Fruit fly (Drosophila melanogaster) whole organism, pupa: Measurements from ENCODE around the gene CG33648.

Experiments used
- CG10348 ChIP-seq: fragments of 200-800 bp; sonication (Bioruptor generic); IDR thresholded peaks from 2 replicates; pipeline ENCODE4 v1.3.6; 2022; ENCODE audit warnings: missing biosample characterization, missing genetic modification characterization
- CG12605 ChIP-seq: fragments of 200-800 bp; sonication (Bioruptor generic); IDR thresholded peaks from 2 replicates; pipeline ENCODE4 v1.3.6; 2022; ENCODE audit warnings: missing biosample characterization, missing genetic modification characterization
- CG13204 ChIP-seq: fragments of 200-800 bp; sonication (Bioruptor generic); optimal IDR thresholded peaks from 2 replicates; lab custom pipeline; 2018; ENCODE audit warnings: missing biosample characterization, mild to moderate bottlenecking, missing genetic modification characterization, moderate library complexity
- CG14655 ChIP-seq: fragments of 200-800 bp; sonication (Bioruptor generic); optimal IDR thresholded peaks from 3 replicates; lab custom pipeline; 2017; ENCODE audit warnings: mild to moderate bottlenecking, missing biosample characterization, missing genetic modification reagents, missing genetic modification characterization
- CG15710 ChIP-seq: fragments of 200-800 bp; sonication (Bioruptor generic); optimal IDR thresholded peaks from 2 replicates; lab custom pipeline; 2018; ENCODE audit warnings: missing biosample characterization, mild to moderate bottlenecking, missing genetic modification characterization, moderate library complexity
- CG17806 ChIP-seq: fragments of 200-800 bp; sonication (Bioruptor generic); optimal IDR thresholded peaks from 2 replicates; lab custom pipeline; 2018; ENCODE audit warnings: missing biosample characterization, mild to moderate bottlenecking, missing genetic modification characterization, moderate library complexity
- CG32121 ChIP-seq: fragments of 200-800 bp; sonication (Bioruptor generic); IDR thresholded peaks from 2 replicates; pipeline ENCODE4 v1.3.6; 2022; ENCODE audit warnings: missing biosample characterization, missing genetic modification characterization
- CG34367 ChIP-seq: fragments of 200-800 bp; sonication (Bioruptor generic); optimal IDR thresholded peaks from 2 replicates; lab custom pipeline; 2018; ENCODE audit warnings: missing biosample characterization, mild to moderate bottlenecking, missing genetic modification characterization
- CG4496 ChIP-seq: fragments of 200-800 bp; sonication (Bioruptor generic); IDR thresholded peaks from 3 replicates; pipeline ENCODE4 v1.3.6; 2022; ENCODE audit warnings: missing biosample characterization, missing genetic modification characterization
- CG8159 ChIP-seq: fragments of 200-800 bp; sonication (Bioruptor generic); optimal IDR thresholded peaks from 3 replicates; lab custom pipeline; 2018; ENCODE audit warnings: missing biosample characterization, mild to moderate bottlenecking, missing genetic modification characterization, moderate library complexity
- CG8301 ChIP-seq: fragments of 200-800 bp; sonication (Bioruptor generic); optimal IDR thresholded peaks from 2 replicates; lab custom pipeline; 2018; ENCODE audit warnings: missing biosample characterization, mild to moderate bottlenecking, missing genetic modification characterization
- CG9948 ChIP-seq: fragments of 200-800 bp; sonication (Bioruptor generic); optimal IDR thresholded peaks from 2 replicates; lab custom pipeline; 2018; ENCODE audit warnings: missing biosample characterization, mild to moderate bottlenecking, missing genetic modification characterization, moderate library complexity
- D1 ChIP-seq: fragments of 200-800 bp; sonication (Bioruptor generic); optimal IDR thresholded peaks from 2 replicates; lab custom pipeline; 2018; ENCODE audit warnings: missing biosample characterization, mild to moderate bottlenecking, missing genetic modification characterization, moderate library complexity
- EcR ChIP-seq: fragments of 200-800 bp; sonication (Bioruptor generic); optimal IDR thresholded peaks from 3 replicates; lab custom pipeline; 2019; ENCODE audit warnings: missing biosample characterization, missing genetic modification characterization, mild to moderate bottlenecking, moderate library complexity, missing genetic modification reagents
- Ets98B ChIP-seq: fragments of 200-800 bp; sonication (Bioruptor generic); IDR thresholded peaks from 2 replicates; pipeline ENCODE4 v1.3.6; 2022; ENCODE audit warnings: missing biosample characterization, missing genetic modification characterization
- Pif1A ChIP-seq: fragments of 200-800 bp; sonication (Bioruptor generic); optimal IDR thresholded peaks from 3 replicates; lab custom pipeline; 2016; ENCODE audit warnings: missing biosample characterization, missing genetic modification characterization
- Pif1B ChIP-seq: fragments of 200-800 bp; sonication (Bioruptor generic); optimal IDR thresholded peaks from 3 replicates; lab custom pipeline; 2016; ENCODE audit warnings: missing biosample characterization, missing genetic modification characterization
- Snoo ChIP-seq: fragments of 200-800 bp; sonication (Bioruptor generic); optimal IDR thresholded peaks from 3 replicates; lab custom pipeline; 2017; ENCODE audit warnings: missing biosample characterization, mild to moderate bottlenecking, missing genetic modification characterization, inconsistent platforms
- fd96Ca ChIP-seq: fragments of 200-800 bp; sonication (Bioruptor generic); IDR thresholded peaks from 3 replicates; pipeline ENCODE4 v1.3.6; 2022; ENCODE audit warnings: missing biosample characterization, missing genetic modification characterization
- gl ChIP-seq: fragments of 200-800 bp; sonication (Bioruptor generic); optimal IDR thresholded peaks from 2 replicates; lab custom pipeline; 2018; ENCODE audit warnings: missing biosample characterization, mild to moderate bottlenecking, missing genetic modification characterization
- rn ChIP-seq: fragments of 200-800 bp; sonication (Bioruptor generic); IDR thresholded peaks from 2 replicates; pipeline ENCODE4 v1.3.6; 2022; ENCODE audit warnings: missing biosample characterization, missing genetic modification characterization

The CG33648 gene

dm6 chr2L:14488866-14489462 lies 35.1 kb upstream of the CG33648 start:
- TF ChIP-seq Pif1A (GFP tag; lab: Kevin White, UChicago) (no peak), CG4496 (GFP tag; lab: Robert Waterston, UW) (no peak), CG17806 (tag; lab: Kevin White, UChicago) (no peak), CG13204 (GFP tag; lab: Kevin White, UChicago) (no peak)
- TF ChIP-seq, all 21 proteins: peak for 0

dm6 chr2L:14490097-14491070 lies 33.7 kb upstream of the CG33648 start, which contains the start of gene noc:
TSS of gene noc (plus strand) at chr2L:14490859.
- TF ChIP-seq CG14655 = no peak
- TF ChIP-seq CG17806 (tag; lab: Kevin White, UChicago) = peak; percentile 18
- TF ChIP-seq CG10348 (GFP tag; lab: Robert Waterston, UW) = no peak
- TF ChIP-seq Ets98B (GFP tag; lab: Robert Waterston, UW) = peak; percentile 52
- peak; percentile 43 for TF ChIP-seq Pif1A (GFP tag; lab: Kevin White, UChicago)
- no peak for TF ChIP-seq CG34367 (tag; lab: Kevin White, UChicago)
- peak; percentile 63; the same call in 1 of the 2 replicates for TF ChIP-seq CG12605 (GFP tag; lab: Robert Waterston, UW)
- no peak for TF ChIP-seq rn (GFP tag; lab: Robert Waterston, UW)
- TF ChIP-seq CG9948 (tag; lab: Kevin White, UChicago) = no peak
- peak; percentile 49 for TF ChIP-seq CG13204 (GFP tag; lab: Kevin White, UChicago)
- TF ChIP-seq CG15710 (tag; lab: Kevin White, UChicago) = peak; percentile 9
- peak; percentile 13 for TF ChIP-seq CG8159 (tag; lab: Kevin White, UChicago)
- TF ChIP-seq CG4496 (GFP tag; lab: Robert Waterston, UW) = peak; percentile 58; the same call in 2 of the 3 replicates
- no peak; the same call in 1 of the 2 replicates for TF ChIP-seq CG32121 (GFP tag; lab: Robert Waterston, UW)
- TF ChIP-seq fd96Ca (GFP tag; lab: Robert Waterston, UW) = peak; percentile 10; the same call in 2 of the 3 replicates
- peak; percentile 41 for TF ChIP-seq EcR (GFP tag; lab: Kevin White, UChicago)
- TF ChIP-seq Pif1B (GFP tag; lab: Kevin White, UChicago) = peak; percentile 39
- no peak for TF ChIP-seq gl (tag; lab: Kevin White, UChicago)
- TF ChIP-seq, all 21 proteins: peak for 11

- TF ChIP-seq CG8301 (tag; lab: Kevin White, UChicago) (no peak), CG12605 (GFP tag; lab: Robert Waterston, UW) (no peak), CG8159 (tag; lab: Kevin White, UChicago) (no peak), Pif1A (GFP tag; lab: Kevin White, UChicago) (no peak), Pif1B (GFP tag; lab: Kevin White, UChicago) (no peak), Ets98B (GFP tag; lab: Robert Waterston, UW) (no peak), fd96Ca (GFP tag; lab: Robert Waterston, UW) (no peak), D1 (tag; lab: Kevin White, UChicago) (no peak), CG15710 (tag; lab: Kevin White, UChicago) (no peak), EcR (GFP tag; lab: Kevin White, UChicago) (no peak), CG13204 (GFP tag; lab: Kevin White, UChicago) (no peak), CG9948 (tag; lab: Kevin White, UChicago) (no peak), CG10348 (GFP tag; lab: Robert Waterston, UW) (no peak), CG14655 (no peak), CG34367 (tag; lab: Kevin White, UChicago) (no peak), rn (GFP tag; lab: Robert Waterston, UW) (no peak), CG17806 (tag; lab: Kevin White, UChicago) (no peak), gl (tag; lab: Kevin White, UChicago) (no peak), CG32121 (GFP tag; lab: Robert Waterston, UW) (no peak)
Measured at dm6 chr2L:14491686-14492085, 32.4 kb upstream of the CG33648 start.

dm6 chr2L:14492819-14493218 lies 31.3 kb upstream of the CG33648 start:
- TF ChIP-seq CG13204 (GFP tag; lab: Kevin White, UChicago) (no peak), CG9948 (tag; lab: Kevin White, UChicago) (no peak), CG17806 (tag; lab: Kevin White, UChicago) (no peak), Snoo (no peak), EcR (GFP tag; lab: Kevin White, UChicago) (no peak), CG8301 (tag; lab: Kevin White, UChicago) (no peak), CG12605 (GFP tag; lab: Robert Waterston, UW) (no peak), D1 (tag; lab: Kevin White, UChicago) (no peak), Ets98B (GFP tag; lab: Robert Waterston, UW) (no peak), Pif1B (GFP tag; lab: Kevin White, UChicago) (no peak), Pif1A (GFP tag; lab: Kevin White, UChicago) (no peak), fd96Ca (GFP tag; lab: Robert Waterston, UW) (no peak), CG32121 (GFP tag; lab: Robert Waterston, UW) (no peak), CG10348 (GFP tag; lab: Robert Waterston, UW) (no peak), CG4496 (GFP tag; lab: Robert Waterston, UW) (no peak), CG15710 (tag; lab: Kevin White, UChicago) (no peak)
- TF ChIP-seq, all 21 proteins: peak for 0
